Fruit fly (Drosophila melanogaster) whole organism, adult: ENCODE measurements around the gene CG8191.
A peak's percentile ranks its signal among the peaks of the same experiment; 100 is the strongest.

Source experiments
- CG11617 ChIP-seq: fragments of 200-800 bp; sonication (Bioruptor generic); optimal IDR thresholded peaks from 2 replicates; lab custom pipeline; 2017; ENCODE audit warnings: mild to moderate bottlenecking, missing biosample characterization, missing genetic modification reagents, missing genetic modification characterization
- CG12768 ChIP-seq: fragments of 200-800 bp; sonication (Bioruptor generic); optimal IDR thresholded peaks from 2 replicates; lab custom pipeline; 2017; ENCODE audit warnings: missing biosample characterization, missing genetic modification characterization, mild to moderate bottlenecking, moderate library complexity, missing genetic modification reagents
- CG14711 ChIP-seq: fragments of 200-800 bp; sonication (Bioruptor generic); optimal IDR thresholded peaks from 2 replicates; lab custom pipeline; 2018; ENCODE audit warnings: missing biosample characterization, mild to moderate bottlenecking, missing genetic modification characterization, moderate library complexity
- CG1620 ChIP-seq: fragments of 200-800 bp; sonication (Bioruptor generic); optimal IDR thresholded peaks from 2 replicates; lab custom pipeline; 2016; ENCODE audit warnings: missing biosample characterization, missing genetic modification characterization
- CG33017 ChIP-seq: fragments of 200-800 bp; sonication (Bioruptor generic); optimal IDR thresholded peaks from 2 replicates; lab custom pipeline; 2018; ENCODE audit warnings: missing biosample characterization, mild to moderate bottlenecking, missing genetic modification characterization, moderate library complexity
- CG5204 ChIP-seq: fragments of 200-800 bp; sonication (Bioruptor generic); optimal IDR thresholded peaks from 2 replicates; lab custom pipeline; 2016; ENCODE audit warnings: missing biosample characterization, missing genetic modification characterization
- CG7045 ChIP-seq: fragments of 200-800 bp; sonication (Bioruptor generic); optimal IDR thresholded peaks from 2 replicates; lab custom pipeline; 2017; ENCODE audit warnings: missing biosample characterization, mild to moderate bottlenecking, missing genetic modification characterization
- CG7101 ChIP-seq: fragments of 200-800 bp; sonication (Bioruptor generic); optimal IDR thresholded peaks from 2 replicates; lab custom pipeline; 2018; ENCODE audit warnings: missing biosample characterization, mild to moderate bottlenecking, missing genetic modification characterization, moderate library complexity
- Clk ChIP-seq: fragments of 200-800 bp; sonication (Bioruptor generic); optimal IDR thresholded peaks from 2 replicates; lab custom pipeline; 2017; ENCODE audit warnings: missing biosample characterization, missing genetic modification characterization
- Crg-1 ChIP-seq: fragments of 200-800 bp; sonication (Bioruptor generic); optimal IDR thresholded peaks from 2 replicates; lab custom pipeline; 2016; ENCODE audit warnings: missing biosample characterization, missing genetic modification characterization
- Hr96 ChIP-seq: fragments of 200-800 bp; sonication (Bioruptor generic); optimal IDR thresholded peaks from 2 replicates; lab custom pipeline; 2016; ENCODE audit warnings: missing biosample characterization, missing genetic modification characterization
- Mnt ChIP-seq: fragments of 200-800 bp; sonication (Bioruptor generic); optimal IDR thresholded peaks from 2 replicates; lab custom pipeline; 2016; ENCODE audit warnings: missing biosample characterization, mild to moderate bottlenecking, missing genetic modification characterization
- bab1 ChIP-seq: fragments of 200-800 bp; sonication (Bioruptor generic); optimal IDR thresholded peaks from 3 replicates; lab custom pipeline; 2019; ENCODE audit warnings: missing biosample characterization, mild to moderate bottlenecking, missing genetic modification characterization, moderate library complexity
- cic ChIP-seq: fragments of 200-800 bp; sonication (Bioruptor generic); optimal IDR thresholded peaks from 2 replicates; lab custom pipeline; 2017; ENCODE audit warnings: missing biosample characterization, mild to moderate bottlenecking, missing genetic modification characterization, moderate library complexity
- cnc ChIP-seq, 2 experiments: fragments of >200 bp; optimal IDR thresholded peaks; 2 replicates each; lab custom pipeline; 2017
- kay ChIP-seq: fragments of 200-800 bp; sonication (Bioruptor generic); peaks from one replicate; lab custom pipeline; 2016; ENCODE audit warnings: missing biosample characterization, missing genetic modification characterization, borderline replicate concordance
- ovo ChIP-seq: fragments of 200-800 bp; sonication (Bioruptor generic); optimal IDR thresholded peaks from 2 replicates; lab custom pipeline; 2016; ENCODE audit warnings: missing biosample characterization, missing genetic modification characterization
- pad ChIP-seq: fragments of 200-800 bp; sonication (Bioruptor generic); optimal IDR thresholded peaks from 3 replicates; lab custom pipeline; 2017; ENCODE audit warnings: missing biosample characterization, missing genetic modification characterization, mild to moderate bottlenecking, moderate library complexity, missing genetic modification reagents
- tj ChIP-seq: fragments of 200-800 bp; sonication (Bioruptor generic); optimal IDR thresholded peaks from 3 replicates; lab custom pipeline; 2017; ENCODE audit warnings: missing biosample characterization, mild to moderate bottlenecking, missing genetic modification characterization, moderate library complexity
- toe ChIP-seq: fragments of 200-800 bp; sonication (Bioruptor generic); optimal IDR thresholded peaks from 2 replicates; lab custom pipeline; 2016; ENCODE audit warnings: missing biosample characterization, missing genetic modification characterization

CG8191 gene

dm6 chrX:15737110-15737509 is 5.1 kb downstream of the CG8191 start, which contains the start of gene Arp6:
Gene Arp6, minus strand, starts transcription at chrX:15737120.
- TF ChIP-seq cnc (optimal IDR thresholded peaks at IDR 0.05; lab: Kevin White, UChicago) = no peak
- no peak for TF ChIP-seq ovo (GFP tag; lab: Kevin White, UChicago)

dm6 chrX:15738890-15739550 is 7.0 kb downstream of the CG8191 start, which contains the start of the genes CG11679 and CG8206:
Gene CG11679, minus strand, starts transcription at chrX:15738954.
Gene CG8206, plus strand, starts transcription at chrX:15739230.
- TF ChIP-seq Clk (GFP tag; lab: Kevin White, UChicago) (no peak), CG33017 (tag; lab: Kevin White, UChicago) (peak; percentile 11), Mnt (GFP tag; lab: Kevin White, UChicago) (peak; percentile 85), Crg-1 (GFP tag; lab: Kevin White, UChicago) (peak; percentile 40), bab1 (GFP tag; lab: Kevin White, UChicago) (peak; percentile 75), cic (peak; percentile 24), kay (GFP tag; lab: Kevin White, UChicago) (no peak), pad (GFP tag; lab: Kevin White, UChicago) (peak; percentile 45), CG7101 (tag; lab: Kevin White, UChicago) (peak; percentile 61), CG7045 (no peak), CG14711 (peak; percentile 53), CG5204 (GFP tag; lab: Kevin White, UChicago) (no peak), CG11617 (peak; percentile 58), CG1620 (GFP tag; lab: Kevin White, UChicago) (peak; percentile 71), CG12768 (GFP tag; lab: Kevin White, UChicago) (no peak), tj (GFP tag; lab: Kevin White, UChicago) (peak; percentile 11), cnc (optimal IDR thresholded peaks at IDR 0.05; lab: Kevin White, UChicago) (no peak), toe (GFP tag; lab: Kevin White, UChicago) (peak; percentile 71), Hr96 (GFP tag; lab: Kevin White, UChicago) (peak; percentile 75), ovo (GFP tag; lab: Kevin White, UChicago) (peak; percentile 16)

DNA sequence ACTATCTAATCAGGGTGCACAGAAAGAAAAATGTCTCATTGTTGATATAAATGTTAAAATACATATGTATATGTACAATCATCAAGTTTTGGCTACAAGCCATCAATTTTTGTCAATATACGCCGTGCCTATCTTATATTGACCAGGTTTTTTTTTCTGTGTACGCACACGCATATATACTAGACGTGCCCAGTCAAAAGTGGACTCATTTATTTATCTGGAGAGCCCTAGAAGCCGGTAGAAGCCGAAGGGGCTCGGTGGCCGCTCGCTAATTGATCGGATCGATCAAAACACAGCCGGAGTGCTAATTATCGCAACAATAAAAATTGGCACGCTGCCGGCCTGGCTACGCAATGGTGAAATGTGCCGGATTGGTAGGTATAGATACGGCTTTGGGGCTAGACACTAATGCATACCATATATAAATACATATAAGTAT is 8.3 kb downstream of the CG8191 start:
- TF ChIP-seq bab1 (GFP tag; lab: Kevin White, UChicago) = peak; percentile 19
- TF ChIP-seq Hr96 (GFP tag; lab: Kevin White, UChicago) = no peak
- TF ChIP-seq CG5204 (GFP tag; lab: Kevin White, UChicago) = no peak
- no peak for TF ChIP-seq tj (GFP tag; lab: Kevin White, UChicago)
- peak; percentile 87 for TF ChIP-seq CG7101 (tag; lab: Kevin White, UChicago)
- no peak for TF ChIP-seq CG1620 (GFP tag; lab: Kevin White, UChicago)
- TF ChIP-seq CG7045 = peak; percentile 31
- peak; percentile 44 for TF ChIP-seq cic
- no peak for TF ChIP-seq ovo (GFP tag; lab: Kevin White, UChicago)
- peak; percentile 69 for TF ChIP-seq CG33017 (tag; lab: Kevin White, UChicago)
- peak; percentile 63 for TF ChIP-seq CG12768 (GFP tag; lab: Kevin White, UChicago)
- peak; percentile 78 for TF ChIP-seq CG14711
- TF ChIP-seq toe (GFP tag; lab: Kevin White, UChicago) = no peak
- peak; percentile 7 for TF ChIP-seq Crg-1 (GFP tag; lab: Kevin White, UChicago)
- TF ChIP-seq Mnt (GFP tag; lab: Kevin White, UChicago) = peak; percentile 48
- TF ChIP-seq CG11617 = peak; percentile 76
- peak; percentile 14 for TF ChIP-seq Clk (GFP tag; lab: Kevin White, UChicago)
- no peak for TF ChIP-seq cnc (optimal IDR thresholded peaks at IDR 0.05; lab: Kevin White, UChicago)
- TF ChIP-seq pad (GFP tag; lab: Kevin White, UChicago) = peak; percentile 46
- TF ChIP-seq kay (GFP tag; lab: Kevin White, UChicago) = no peak

DNA sequence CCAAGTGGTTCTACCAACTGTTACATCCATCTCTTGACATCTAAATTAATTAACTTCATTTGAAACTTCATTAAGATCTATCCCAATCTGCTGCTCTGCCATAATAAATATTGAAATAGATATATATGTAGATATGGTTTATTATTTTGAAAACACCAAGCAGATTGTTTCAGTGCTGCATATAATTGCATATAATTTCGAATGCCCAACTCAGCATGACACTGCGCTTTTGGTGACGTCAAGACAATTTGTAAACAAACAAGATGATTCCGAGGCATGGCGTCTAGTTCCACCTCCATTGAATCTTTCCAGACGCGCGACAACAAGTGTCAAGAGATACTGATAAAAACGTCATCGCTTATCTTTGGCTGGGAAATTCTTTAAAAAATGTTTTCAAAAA is 8.9 kb downstream of the CG8191 start:
- peak; percentile 33 for TF ChIP-seq CG14711
- no peak for TF ChIP-seq Crg-1 (GFP tag; lab: Kevin White, UChicago)
- peak; percentile 97 to 100 for TF ChIP-seq cnc (optimal IDR thresholded peaks at IDR 0.05; lab: Kevin White, UChicago)
- peak; percentile 31 for TF ChIP-seq CG7101 (tag; lab: Kevin White, UChicago)
- TF ChIP-seq cic = no peak
- no peak for TF ChIP-seq Hr96 (GFP tag; lab: Kevin White, UChicago)
- no peak for TF ChIP-seq Mnt (GFP tag; lab: Kevin White, UChicago)
- peak; percentile 5 for TF ChIP-seq tj (GFP tag; lab: Kevin White, UChicago)

- TF ChIP-seq toe (GFP tag; lab: Kevin White, UChicago) (no peak), CG11617 (peak; percentile 49), CG7045 (no peak), CG14711 (no peak), Hr96 (GFP tag; lab: Kevin White, UChicago) (no peak), tj (GFP tag; lab: Kevin White, UChicago) (peak; percentile 18), CG33017 (tag; lab: Kevin White, UChicago) (no peak), Crg-1 (GFP tag; lab: Kevin White, UChicago) (no peak), CG12768 (GFP tag; lab: Kevin White, UChicago) (peak; percentile 5), kay (GFP tag; lab: Kevin White, UChicago) (no peak), bab1 (GFP tag; lab: Kevin White, UChicago) (no peak), CG1620 (GFP tag; lab: Kevin White, UChicago) (peak; percentile 21), CG5204 (GFP tag; lab: Kevin White, UChicago) (no peak), pad (GFP tag; lab: Kevin White, UChicago) (no peak), cic (no peak), Clk (GFP tag; lab: Kevin White, UChicago) (no peak), CG7101 (tag; lab: Kevin White, UChicago) (peak; percentile 49), cnc (optimal IDR thresholded peaks at IDR 0.05; lab: Kevin White, UChicago) (no peak), ovo (GFP tag; lab: Kevin White, UChicago) (peak; percentile 22), Mnt (GFP tag; lab: Kevin White, UChicago) (peak; percentile 34)
Observed at dm6 chrX:15745905-15746681, 14.1 kb downstream of the CG8191 start, which contains the start of the genes CG8944 and CCT6. Gene CG8944, minus strand, starts transcription at chrX:15746231. Gene CCT6, plus strand, starts transcription at chrX:15746648.
